Worm (Caenorhabditis elegans) whole organism, L4 larva: ENCODE measurements around the gene mdf-1.

Experiments
- ZK546.5 ChIP-seq, 2 experiments: sonication (generic microtip); optimal IDR thresholded peaks; 2 replicates each; lab custom pipeline; 2017; ENCODE audit warnings: missing biosample characterization in 2 of 2, missing genetic modification characterization in 2 of 2
- ceh-62 ChIP-seq: sonication (generic microtip); optimal IDR thresholded peaks from 2 replicates; lab custom pipeline; 2017; ENCODE audit warnings: missing biosample characterization, missing genetic modification characterization
- ces-1 ChIP-seq: fragments of 150-350 bp; sonication (generic microtip); optimal IDR thresholded peaks from 4 replicates; lab custom pipeline; 2014; ENCODE audit warnings: missing biosample characterization, missing genetic modification reagents, missing genetic modification characterization
- fos-1 ChIP-seq: fragments of 150-350 bp; optimal IDR thresholded peaks from 2 replicates; lab custom pipeline; 2014; ENCODE audit warnings: missing biosample characterization, missing genetic modification characterization
- hlh-30 ChIP-seq: sonication (generic microtip); optimal IDR thresholded peaks from 2 replicates; lab custom pipeline; 2017; ENCODE audit warnings: antibody characterized with exemption, mild to moderate bottlenecking, missing genetic modification characterization, missing compliant biosample characterization; ENCODE audit not compliant: insufficient read depth
- lin-15B ChIP-seq: fragments of 150-350 bp; sonication (generic microtip); optimal IDR thresholded peaks from 3 replicates; lab custom pipeline; 2014; ENCODE audit warnings: missing biosample characterization, missing genetic modification characterization
- nhr-41 ChIP-seq: fragments of 200-800 bp; sonication (Bioruptor generic); IDR thresholded peaks from 2 replicates; pipeline ENCODE4 v1.3.6; 2022; ENCODE audit warnings: missing genetic modification reagents, missing genetic modification characterization, missing compliant biosample characterization
- snpc-4 ChIP-seq: fragments of 150-350 bp; optimal IDR thresholded peaks from 2 replicates; lab custom pipeline; 2014; ENCODE audit warnings: missing biosample characterization, missing genetic modification characterization

DNA sequence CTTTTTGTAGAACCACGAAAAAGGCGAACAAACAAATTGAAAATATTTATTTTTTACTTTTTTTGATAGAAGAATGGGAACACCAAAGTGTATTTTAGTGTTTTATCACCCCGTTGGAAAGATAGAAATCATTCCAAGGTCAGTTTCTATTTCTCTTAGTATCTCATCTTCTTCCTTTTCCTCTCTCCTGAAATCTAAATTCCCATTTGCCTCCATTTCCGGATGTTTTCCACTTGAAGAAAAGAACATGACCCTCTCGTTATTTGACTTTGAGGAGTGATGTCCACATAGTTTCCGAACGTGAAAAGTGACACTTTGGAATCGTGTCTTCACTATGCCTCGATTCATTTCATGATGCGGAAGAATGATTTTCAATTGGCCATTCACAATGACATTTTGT is 43.6 kb upstream of the mdf-1 start:
- TF ChIP-seq lin-15B (no peak), ceh-62 (tag; lab: Kevin White, UChicago) (no peak), ZK546.5 (tag; optimal IDR thresholded peaks at IDR 0.05; lab: Kevin White, UChicago) (no peak), snpc-4 (no peak), hlh-30 (tag; lab: Kevin White, UChicago) (no peak), nhr-41 (GFP tag; lab: Robert Waterston, UW) (no peak), fos-1 (tag; lab: Kevin White, UChicago) (no peak), ces-1 (GFP tag; lab: Kevin White, UChicago) (no peak)
